Worm (Caenorhabditis elegans) whole organism, late embryonic: ENCODE measurements around the gene ins-14.

Experiments used
- ceh-14 ChIP-seq: sonication (generic microtip); optimal IDR thresholded peaks from 2 replicates; lab custom pipeline; 2016; ENCODE audit warnings: missing genotype, missing genetic modification characterization, missing compliant biosample characterization
- ceh-22 ChIP-seq: sonication (generic microtip); optimal IDR thresholded peaks from 2 replicates; lab custom pipeline; 2017; ENCODE audit warnings: missing biosample characterization, missing genetic modification characterization
- ceh-9 ChIP-seq: sonication (generic microtip); optimal IDR thresholded peaks from 2 replicates; lab custom pipeline; 2016; ENCODE audit warnings: mild to moderate bottlenecking, missing genetic modification characterization, inconsistent platforms, missing compliant biosample characterization
- fkh-10 ChIP-seq: fragments of 150-350 bp; optimal IDR thresholded peaks from 2 replicates; lab custom pipeline; 2014; ENCODE audit warnings: missing biosample characterization, missing genetic modification reagents, missing genetic modification characterization
- hlh-30 ChIP-seq: sonication (generic microtip); optimal IDR thresholded peaks from 2 replicates; lab custom pipeline; 2017; ENCODE audit warnings: antibody characterized with exemption, missing genetic modification characterization, missing compliant biosample characterization; ENCODE audit not compliant: insufficient read depth
- lin-11 ChIP-seq: fragments of 200-800 bp; sonication (Bioruptor generic); optimal IDR thresholded peaks from 2 replicates; lab custom pipeline; 2018; ENCODE audit warnings: mild to moderate bottlenecking, missing genetic modification characterization, missing compliant biosample characterization
- nfya-1 ChIP-seq: sonication (generic microtip); optimal IDR thresholded peaks from 2 replicates; lab custom pipeline; 2017; ENCODE audit warnings: missing genetic modification characterization, mild to moderate bottlenecking, missing compliant biosample characterization, antibody characterized with exemption, moderate library complexity
- pag-3 ChIP-seq: sonication (generic microtip); optimal IDR thresholded peaks from 2 replicates; lab custom pipeline; 2016; ENCODE audit warnings: missing compliant biosample characterization, missing genetic modification characterization, borderline replicate concordance
- pqm-1 ChIP-seq: sonication (generic microtip); optimal IDR thresholded peaks from 2 replicates; lab custom pipeline; 2016; ENCODE audit warnings: missing genetic modification characterization, missing compliant biosample characterization
- sox-2 ChIP-seq: fragments of 200-800 bp; sonication (Bioruptor generic); IDR thresholded peaks from 2 replicates; pipeline ENCODE4 v1.3.6; 2022; ENCODE audit warnings: missing genetic modification reagents, missing genetic modification characterization, missing compliant biosample characterization
- unc-42 ChIP-seq: sonication (generic microtip); optimal IDR thresholded peaks from 2 replicates; lab custom pipeline; 2016; ENCODE audit warnings: missing genotype, missing genetic modification characterization, missing compliant biosample characterization

- TF ChIP-seq fkh-10 (no peak), ceh-22 (tag; lab: Kevin White, UChicago) (no peak), sox-2 (GFP tag; lab: Robert Waterston, UW) (no peak), nfya-1 (no peak), unc-42 (no peak), pag-3 (tag; lab: Kevin White, UChicago) (no peak), ceh-9 (no peak), lin-11 (tag; lab: Kevin White, UChicago) (no peak), hlh-30 (tag; lab: Kevin White, UChicago) (no peak), ceh-14 (tag; lab: Kevin White, UChicago) (no peak), pqm-1 (tag; lab: Kevin White, UChicago) (no peak)
These were observed 18.8 kb downstream of the ins-14 start for ce11 chrII:6726814-6727213.
